Worm (Caenorhabditis elegans) whole organism, midembryonic: ENCODE data around the gene K11H12.5.

ENCODE experiments used
- T22C8.4 ChIP-seq: fragments of 200-800 bp; sonication (Bioruptor generic); IDR thresholded peaks from 2 replicates; pipeline ENCODE4 v1.3.6; 2022; ENCODE audit warnings: missing genetic modification characterization, missing compliant biosample characterization
- cog-1 ChIP-seq: sonication (generic microtip); optimal IDR thresholded peaks from 2 replicates; lab custom pipeline; 2016; ENCODE audit warnings: missing genetic modification characterization, missing compliant biosample characterization
- flt-1 ChIP-seq: fragments of 200-800 bp; sonication (Bioruptor generic); IDR thresholded peaks from 2 replicates; pipeline ENCODE4 v1.3.6; 2022; ENCODE audit warnings: missing genetic modification characterization, missing compliant biosample characterization
- tab-1 ChIP-seq: fragments of 200-800 bp; sonication (Bioruptor generic); IDR thresholded peaks from 2 replicates; pipeline ENCODE4 v1.3.6; 2022; ENCODE audit warnings: missing genetic modification characterization, missing compliant biosample characterization
- ztf-23 ChIP-seq: fragments of 200-800 bp; sonication (Bioruptor generic); IDR thresholded peaks from 2 replicates; pipeline ENCODE4 v1.3.6; 2022; ENCODE audit warnings: missing genetic modification reagents, missing genetic modification characterization, missing compliant biosample characterization

DNA sequence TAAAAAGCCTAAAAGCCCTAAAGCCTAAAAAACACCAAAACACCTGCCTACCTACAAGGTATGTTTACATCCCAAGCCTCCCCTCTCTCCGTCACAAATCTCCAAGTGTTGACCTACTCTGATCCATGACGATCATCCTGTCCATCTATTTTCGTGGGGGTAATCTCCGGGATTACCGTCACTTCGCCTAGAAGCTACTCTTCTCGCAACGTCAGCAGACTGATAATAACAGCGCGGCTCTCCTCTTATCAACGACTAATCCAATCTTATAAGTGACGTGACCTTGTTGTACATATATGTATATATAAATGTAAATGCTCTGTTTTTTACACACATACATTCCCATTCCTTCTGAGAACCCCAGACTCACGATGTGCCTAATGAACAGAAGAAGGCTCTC is 28.0 kb upstream of the K11H12.5 start:
- TF ChIP-seq cog-1 (tag; lab: Kevin White, UChicago), result no peak
- TF ChIP-seq flt-1 (GFP tag; lab: Robert Waterston, UW), result no peak
- no peak for TF ChIP-seq tab-1
- TF ChIP-seq T22C8.4 (GFP tag; lab: Robert Waterston, UW), result no peak
- no peak for TF ChIP-seq ztf-23 (GFP tag; lab: Robert Waterston, UW)
